Fruit fly (Drosophila melanogaster): Measurements from ENCODE around the gene Septin2.

The Septin2 gene

dm6 chr3R:20542283-20543144 is 45.6 kb downstream of the Septin2 start (continued):
- TF ChIP-seq CG16779 (tag; optimal IDR thresholded peaks at IDR 0.05) (no peak), acj6 (GFP tag; optimal IDR thresholded peaks at IDR 0.05) (no peak)
